Worm (Caenorhabditis elegans): Measurements from ENCODE around the gene try-10.

The try-10 gene

DNA sequence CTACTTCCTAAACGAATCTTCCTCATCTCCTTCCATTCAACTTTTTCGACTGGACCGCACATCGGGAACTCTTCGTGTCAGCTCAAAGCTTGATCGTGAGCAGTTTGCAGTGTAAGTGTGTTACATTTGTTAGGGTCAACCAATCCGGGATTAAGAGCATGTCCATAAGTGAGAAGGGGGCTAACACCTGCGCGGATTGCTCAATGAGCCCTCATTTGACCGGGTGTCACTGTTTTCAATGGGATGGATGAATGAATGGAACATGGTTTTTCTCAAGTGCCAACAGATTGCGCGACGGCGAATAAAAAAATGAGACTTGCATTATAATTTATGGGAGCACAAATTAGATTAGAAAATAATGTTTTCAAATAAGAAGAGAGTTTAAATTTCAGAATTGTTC is 12.2 kb upstream of the try-10 start:
- TF ChIP-seq unc-62 (GFP tag; optimal IDR thresholded peaks at IDR 0.05) = no peak

ce11 chrV:13024499-13024898 is 11.4 kb upstream of the try-10 start:
- no peak for TF ChIP-seq unc-62 (GFP tag; optimal IDR thresholded peaks at IDR 0.05)

- no peak for TF ChIP-seq unc-62 (GFP tag; optimal IDR thresholded peaks at IDR 0.05)
Measured at ce11 chrV:13022265-13022664, 9.2 kb upstream of the try-10 start.

DNA sequence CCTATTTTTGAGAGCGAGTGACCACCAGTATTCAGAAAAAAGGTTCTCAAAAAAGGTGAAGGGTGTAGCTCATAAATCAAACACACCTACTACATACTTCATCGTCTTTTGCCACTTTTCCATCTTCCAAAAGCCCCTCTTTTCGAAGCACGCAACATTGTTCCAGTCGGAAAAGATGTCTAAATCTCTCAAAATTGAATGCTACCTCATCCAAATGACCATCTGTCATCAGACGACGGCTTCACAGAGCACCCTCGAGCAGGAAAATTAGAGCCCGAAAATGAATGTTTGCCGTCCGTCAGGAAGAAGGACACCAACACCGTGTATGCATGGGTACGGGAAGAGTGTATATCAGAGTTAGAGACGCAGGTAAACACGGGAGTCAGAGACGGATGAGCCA is 8.5 kb upstream of the try-10 start:
- no peak for TF ChIP-seq unc-62 (GFP tag; optimal IDR thresholded peaks at IDR 0.05)

DNA sequence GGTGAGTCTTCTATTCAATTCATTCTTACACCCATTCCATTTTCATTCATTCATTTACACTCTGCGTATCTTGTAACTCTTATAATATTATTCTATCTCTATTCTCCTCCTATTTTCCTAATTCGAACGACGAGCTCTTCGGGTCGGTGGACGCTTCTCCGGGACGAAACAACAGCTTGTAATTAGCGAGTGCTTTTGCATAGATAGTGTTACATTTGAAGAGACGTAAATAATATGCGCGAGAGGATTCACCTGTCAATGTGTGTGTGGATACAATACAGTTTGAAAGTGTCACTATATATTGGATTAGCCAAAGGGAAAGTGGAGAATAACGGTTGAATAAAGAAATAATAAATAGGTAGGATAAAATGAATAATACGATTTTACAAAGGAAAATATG is 7.6 kb upstream of the try-10 start:
- TF ChIP-seq unc-62 (GFP tag; optimal IDR thresholded peaks at IDR 0.05) = no peak

DNA sequence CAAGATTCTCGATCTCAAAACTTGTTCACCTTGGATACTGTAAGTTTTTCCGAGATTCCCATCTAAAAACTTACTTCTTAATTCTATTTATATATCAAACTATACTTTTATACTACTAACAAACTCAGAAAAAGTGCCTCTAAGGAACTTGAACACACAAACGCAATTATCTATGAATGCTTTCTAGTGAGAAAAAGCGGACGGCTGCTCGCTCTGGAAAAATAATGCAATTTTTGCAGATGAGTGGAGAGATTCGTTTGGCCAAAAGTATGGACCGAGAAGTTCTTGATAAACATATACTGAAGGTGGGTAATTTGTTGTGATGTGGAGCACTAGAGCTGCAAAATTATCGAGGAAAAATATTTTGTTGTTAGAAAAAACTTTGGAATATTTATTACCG is 7.0 kb upstream of the try-10 start:
- no peak for TF ChIP-seq unc-62 (GFP tag; optimal IDR thresholded peaks at IDR 0.05)

- TF ChIP-seq unc-62 (GFP tag; optimal IDR thresholded peaks at IDR 0.05) = no peak
Measured at ce11 chrV:13018761-13019160, 5.7 kb upstream of the try-10 start, which contains the start of gene fmi-1. TSS of gene fmi-1 (plus strand) at chrV:13019061.

DNA sequence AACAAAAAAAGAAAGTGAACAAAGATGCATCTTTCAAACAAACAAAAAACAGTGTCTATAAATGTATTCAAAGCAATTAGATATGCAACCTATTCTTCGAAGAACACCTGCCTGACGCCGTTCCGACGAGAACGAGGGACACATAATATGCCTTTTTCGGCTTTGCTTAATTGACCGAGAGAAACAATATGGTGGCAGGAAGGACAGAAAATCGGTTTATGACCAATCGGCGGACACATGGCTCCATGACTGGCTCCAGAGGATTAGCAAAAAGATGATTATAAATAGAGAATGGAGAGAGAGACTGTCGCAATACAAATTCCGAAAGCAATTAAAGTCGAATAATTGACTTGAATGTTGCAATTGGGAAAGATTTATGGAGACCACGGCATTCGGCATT is 5.2 kb upstream of the try-10 start:
- TF ChIP-seq unc-62 (GFP tag; optimal IDR thresholded peaks at IDR 0.05) = no peak

- no peak for TF ChIP-seq unc-62 (GFP tag; optimal IDR thresholded peaks at IDR 0.05)
Measured at ce11 chrV:13013844-13014243, 786 bp upstream of the try-10 start, which contains the start of gene F15B9.6. TSS of gene F15B9.6 (plus strand) at chrV:13014144.

DNA sequence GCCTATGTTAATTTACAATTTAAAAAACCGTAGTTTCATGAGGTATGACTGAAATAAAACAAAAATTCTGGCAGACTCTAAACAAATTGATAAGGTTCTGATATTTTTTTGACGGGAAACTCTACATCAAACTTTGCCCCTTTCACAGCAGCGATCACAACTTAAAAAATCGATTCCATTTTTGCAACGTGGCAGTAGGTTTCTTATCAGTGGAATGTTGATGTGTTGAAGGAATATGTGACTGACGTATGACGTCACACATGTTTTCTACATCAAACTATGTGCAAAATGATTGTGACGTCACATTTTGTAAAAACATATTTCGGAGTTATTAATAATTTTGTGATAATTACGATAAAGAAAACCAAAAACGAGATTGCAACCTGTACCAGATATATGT is 1.2 kb downstream of the try-10 start:
- TF ChIP-seq unc-62 (GFP tag; optimal IDR thresholded peaks at IDR 0.05) = no peak

ce11 chrV:13009843-13010242 is 3.2 kb downstream of the try-10 start:
- no peak for TF ChIP-seq unc-62 (GFP tag; optimal IDR thresholded peaks at IDR 0.05)

DNA sequence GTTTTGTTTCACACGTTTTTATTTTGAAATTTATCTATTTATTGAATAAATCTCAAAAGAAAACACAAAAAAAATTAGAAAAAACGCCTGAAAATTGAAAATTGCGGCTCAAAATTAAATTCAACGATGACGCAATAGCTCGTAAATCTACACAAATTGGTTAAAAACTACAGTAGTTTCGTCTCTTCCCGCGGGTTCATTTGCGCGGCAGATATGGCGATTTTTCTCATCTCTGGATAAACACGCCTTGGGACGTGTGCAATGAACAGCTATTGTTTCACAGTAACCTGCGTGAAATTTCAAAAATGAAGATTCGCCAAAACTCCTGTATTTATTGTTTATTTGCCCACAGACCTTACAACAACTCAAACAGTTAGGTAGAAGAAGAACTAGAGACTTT is 3.8 kb downstream of the try-10 start:
- no peak for TF ChIP-seq unc-62 (GFP tag; optimal IDR thresholded peaks at IDR 0.05)

- TF ChIP-seq unc-62 (GFP tag; optimal IDR thresholded peaks at IDR 0.05) = no peak
Measured at ce11 chrV:13008825-13009224, 4.2 kb downstream of the try-10 start, which contains the start of gene F15B9.10. TSS of gene F15B9.10 (minus strand) at chrV:13008925.

- TF ChIP-seq unc-62 (GFP tag; optimal IDR thresholded peaks at IDR 0.05) = no peak
Measured at ce11 chrV:13006754-13007153, 6.3 kb downstream of the try-10 start.

ce11 chrV:13004374-13004773 is 8.7 kb downstream of the try-10 start:
- no peak for TF ChIP-seq unc-62 (GFP tag; optimal IDR thresholded peaks at IDR 0.05)

DNA sequence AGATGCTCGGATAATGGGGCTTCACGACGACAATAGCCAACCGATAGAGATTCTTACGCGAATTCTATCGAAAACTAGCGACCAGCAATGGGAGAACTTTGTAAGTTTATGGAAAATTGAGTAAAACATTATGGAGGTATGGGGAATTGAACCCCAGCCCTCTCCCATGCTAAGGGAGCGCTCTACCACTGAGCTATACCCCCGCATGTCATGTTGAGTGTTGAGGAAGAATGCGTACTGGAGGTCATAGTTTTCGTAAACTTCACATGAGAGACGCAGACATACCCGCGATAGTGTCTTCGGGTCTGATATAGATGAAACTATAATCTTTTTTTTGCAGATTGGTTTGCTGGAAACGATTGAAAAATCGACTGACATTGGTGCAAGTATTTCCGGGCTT is 9.7 kb downstream of the try-10 start:
- TF ChIP-seq unc-62 (GFP tag; optimal IDR thresholded peaks at IDR 0.05) = no peak

DNA sequence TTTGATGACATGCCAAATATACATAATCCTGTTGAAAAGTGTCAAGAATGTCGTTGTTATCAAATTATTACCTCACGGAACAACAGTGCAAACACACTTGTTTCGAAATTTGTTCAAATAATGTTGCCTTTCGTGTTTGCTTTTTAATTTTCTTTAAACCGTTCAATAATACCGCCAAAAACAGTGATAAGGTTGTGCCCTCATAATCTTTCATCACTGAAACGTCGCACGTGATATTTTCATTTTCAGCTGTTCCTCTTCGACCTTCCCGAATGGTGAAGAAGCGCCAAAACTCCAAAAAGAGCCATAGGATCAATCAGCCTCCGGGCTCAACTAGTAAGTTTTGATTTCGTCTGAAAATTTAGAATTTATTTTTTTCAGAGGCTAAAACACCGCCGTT is 11.0 kb downstream of the try-10 start, which contains the start of gene inft-2:
Gene inft-2, plus strand, starts transcription at position 248 of the 400 bp plus-strand sequence.
- no peak for TF ChIP-seq unc-62 (GFP tag; optimal IDR thresholded peaks at IDR 0.05)

- TF ChIP-seq unc-62 (GFP tag; optimal IDR thresholded peaks at IDR 0.05) = no peak
Measured at ce11 chrV:13000068-13000467, 13.0 kb downstream of the try-10 start.

All from whole organism, dauer.